Worm (Caenorhabditis elegans): ENCODE measurements around the gene F18E9.3.

DNA sequence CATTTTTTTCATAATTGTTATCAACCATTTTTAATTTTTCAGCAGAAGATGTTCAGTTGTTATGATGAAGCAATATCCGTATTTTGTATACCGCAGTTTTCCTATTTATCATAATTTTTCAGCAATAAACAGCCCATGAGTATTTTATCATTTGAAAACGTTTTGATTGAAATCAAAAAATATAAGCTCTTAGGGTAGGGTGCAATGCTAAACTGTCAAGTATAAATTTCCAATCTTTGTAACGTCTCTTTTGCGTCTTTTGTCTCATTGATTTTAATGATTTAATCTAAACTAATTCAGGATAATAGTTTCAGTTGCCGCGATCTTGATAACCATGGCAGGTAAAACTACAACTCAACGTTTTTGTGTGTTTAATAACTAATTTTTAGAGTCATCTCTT is 15.3 kb downstream of the F18E9.3 start, which contains the start of gene F18E9.1:
- no peak for TF ChIP-seq ztf-11 (tag; optimal IDR thresholded peaks at IDR 0.05)
- TF ChIP-seq lsy-2 (tag; optimal IDR thresholded peaks at IDR 0.05) = no peak
- no peak for TF ChIP-seq unc-62 (GFP tag; optimal IDR thresholded peaks at IDR 0.05)
- no peak for TF ChIP-seq ama-1 (optimal IDR thresholded peaks at IDR 0.05)
- no peak for TF ChIP-seq jun-1 (tag; optimal IDR thresholded peaks at IDR 0.05)
- TF ChIP-seq efl-1 (optimal IDR thresholded peaks at IDR 0.05) = no peak
- no peak for TF ChIP-seq efl-1 (GFP tag; optimal IDR thresholded peaks at IDR 0.05 in 1 of 2)
- TF ChIP-seq pag-3 (tag; optimal IDR thresholded peaks at IDR 0.05; ENCODE audit: borderline replicate concordance, insufficient read depth) = no peak
- no peak for TF ChIP-seq ceh-82 (tag; optimal IDR thresholded peaks at IDR 0.05)
- TF ChIP-seq egl-27 (tag; optimal IDR thresholded peaks at IDR 0.05) = no peak
